Worm (Caenorhabditis elegans) whole organism, late embryonic: ENCODE results near the gene dhs-15.

Source experiments
- ceh-18 ChIP-seq: sonication (generic microtip); optimal IDR thresholded peaks from 2 replicates; lab custom pipeline; 2016; ENCODE audit warnings: missing genetic modification characterization, missing compliant biosample characterization
- ceh-19 ChIP-seq: fragments of 200-800 bp; sonication (Bioruptor generic); optimal IDR thresholded peaks from 2 replicates; lab custom pipeline; 2018; ENCODE audit warnings: mild to moderate bottlenecking, missing genetic modification characterization, missing compliant biosample characterization
- ceh-22 ChIP-seq: sonication (generic microtip); optimal IDR thresholded peaks from 2 replicates; lab custom pipeline; 2017; ENCODE audit warnings: missing biosample characterization, missing genetic modification characterization
- ceh-30 ChIP-seq: fragments of 150-350 bp; optimal IDR thresholded peaks from 2 replicates; lab custom pipeline; 2014; ENCODE audit warnings: missing biosample characterization, missing genetic modification characterization
- dve-1 ChIP-seq: sonication (generic microtip); optimal IDR thresholded peaks from 2 replicates; lab custom pipeline; 2017; ENCODE audit warnings: antibody characterized with exemption, mild to moderate bottlenecking, missing genetic modification characterization, missing compliant biosample characterization
- elt-2 ChIP-seq: sonication (generic microtip); optimal IDR thresholded peaks from 2 replicates; lab custom pipeline; 2016; ENCODE audit warnings: missing genetic modification reagents, missing genetic modification characterization, missing compliant biosample characterization
- fax-1 ChIP-seq: sonication (generic microtip); optimal IDR thresholded peaks from 2 replicates; lab custom pipeline; 2016; ENCODE audit warnings: missing genotype, missing genetic modification characterization, missing compliant biosample characterization
- gmeb-2 ChIP-seq: sonication (generic microtip); optimal IDR thresholded peaks from 2 replicates; lab custom pipeline; 2016; ENCODE audit warnings: missing genetic modification characterization, inconsistent platforms, missing compliant biosample characterization
- pag-3 ChIP-seq: sonication (generic microtip); optimal IDR thresholded peaks from 2 replicates; lab custom pipeline; 2016; ENCODE audit warnings: missing compliant biosample characterization, missing genetic modification characterization, borderline replicate concordance
- pha-4 ChIP-seq: fragments of 150-350 bp; optimal IDR thresholded peaks from 2 replicates; lab custom pipeline; 2018; ENCODE audit warnings: missing biosample characterization, missing genetic modification reagents, missing genetic modification characterization
- sox-4 ChIP-seq: sonication (generic microtip); optimal IDR thresholded peaks from 2 replicates; lab custom pipeline; 2017; ENCODE audit warnings: mild to moderate bottlenecking, missing genetic modification characterization, inconsistent platforms, missing compliant biosample characterization
- unc-3 ChIP-seq, 2 experiments: fragments of 200-800 bp in 1 of 2; sonication (Bioruptor generic) in 1 of 2; sonication (generic microtip) in 1 of 2; conservative IDR thresholded peaks in 1 of 2; optimal IDR thresholded peaks in 1 of 2; 2 replicates each; pipeline versions ENCODE4 v1.3.6 to Lab custom; 2016 to 2022; ENCODE audit warnings: missing compliant biosample characterization in 2 of 2, missing genetic modification characterization in 2 of 2, missing genetic modification reagents in 1 of 2
- unc-55 ChIP-seq: sonication (generic microtip); optimal IDR thresholded peaks from 2 replicates; lab custom pipeline; 2017; ENCODE audit warnings: missing biosample characterization, missing genetic modification reagents, missing genetic modification characterization
- unc-86 ChIP-seq: sonication (generic microtip); optimal IDR thresholded peaks from 2 replicates; lab custom pipeline; 2016; ENCODE audit warnings: missing genetic modification characterization, missing compliant biosample characterization

DNA sequence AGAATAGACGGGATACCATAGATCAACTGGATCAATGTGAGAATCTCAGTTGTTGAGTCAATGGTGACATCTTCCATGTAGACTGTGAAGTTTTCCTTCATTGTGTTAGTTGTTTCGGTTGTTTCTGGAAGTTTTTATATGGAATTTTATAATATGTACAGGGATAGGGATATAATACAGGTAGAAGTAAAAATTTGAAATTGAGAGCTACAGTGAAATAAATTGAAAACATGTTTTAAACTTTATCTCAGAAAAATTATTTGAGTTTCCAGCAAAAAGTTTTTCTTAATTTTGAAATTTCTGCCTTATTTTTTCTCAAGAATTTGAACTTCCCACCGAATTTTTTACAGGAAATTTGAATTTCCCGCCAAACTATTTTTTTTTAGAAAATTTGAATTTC is 27.4 kb downstream of the dhs-15 start, which contains the start of gene srg-62:
- TF ChIP-seq sox-4 (tag; lab: Kevin White, UChicago) (no peak), unc-3 (GFP tag; conservative IDR thresholded peaks at IDR 0.05; lab: Robert Waterston, UW) (no peak), unc-3 (tag; optimal IDR thresholded peaks at IDR 0.05; lab: Kevin White, UChicago) (no peak), ceh-30 (tag; lab: Kevin White, UChicago) (no peak), unc-55 (GFP tag; lab: Kevin White, UChicago) (no peak), pha-4 (tag; lab: Kevin White, UChicago) (no peak), elt-2 (tag; lab: Kevin White, UChicago) (no peak), unc-86 (tag; lab: Kevin White, UChicago) (no peak), ceh-22 (tag; lab: Kevin White, UChicago) (no peak), pag-3 (tag; lab: Kevin White, UChicago) (no peak), ceh-18 (tag; lab: Kevin White, UChicago) (no peak), gmeb-2 (tag; lab: Kevin White, UChicago) (no peak), fax-1 (tag; lab: Kevin White, UChicago) (no peak), dve-1 (no peak), ceh-19 (GFP tag; lab: Kevin White, UChicago) (no peak)
